Worm (Caenorhabditis elegans) whole organism, young adult: ENCODE measurements around the gene mltn-11.

Experiments used
- C06A6.2 ChIP-seq: fragments of 200-800 bp; sonication (Bioruptor generic); conservative IDR thresholded peaks from 2 replicates; pipeline ENCODE4 v1.3.6; 2022; ENCODE audit warnings: missing genetic modification characterization, missing compliant biosample characterization
- Y53F4B.3 ChIP-seq: fragments of 200-800 bp; sonication (Bioruptor generic); IDR thresholded peaks from 2 replicates; pipeline ENCODE4 v1.3.6; 2022; ENCODE audit warnings: missing genetic modification reagents, missing genetic modification characterization, missing compliant biosample characterization
- nhr-80 ChIP-seq: sonication (generic microtip); optimal IDR thresholded peaks from 2 replicates; lab custom pipeline; 2016; ENCODE audit warnings: missing genetic modification characterization, missing compliant biosample characterization
- unc-62 ChIP-seq: fragments of 150-350 bp; optimal IDR thresholded peaks from 2 replicates; lab custom pipeline; 2014; ENCODE audit warnings: missing biosample characterization, missing genetic modification reagents, missing genetic modification characterization

ce11 chrV:16685725-16686124 is 49.7 kb downstream of the mltn-11 start, which contains the start of gene srw-43:
- TF ChIP-seq nhr-80 (tag; lab: Kevin White, UChicago) (no peak), C06A6.2 (GFP tag; lab: Robert Waterston, UW) (no peak), unc-62 (GFP tag; lab: Kevin White, UChicago) (no peak), Y53F4B.3 (GFP tag; lab: Robert Waterston, UW) (no peak)
